Fruit fly (Drosophila melanogaster) whole organism, adult: Measurements from ENCODE around the gene IFT46.

Experiments
- CG11617 ChIP-seq: fragments of 200-800 bp; sonication (Bioruptor generic); optimal IDR thresholded peaks from 2 replicates; lab custom pipeline; 2017; ENCODE audit warnings: mild to moderate bottlenecking, missing biosample characterization, missing genetic modification reagents, missing genetic modification characterization
- CG12768 ChIP-seq: fragments of 200-800 bp; sonication (Bioruptor generic); optimal IDR thresholded peaks from 2 replicates; lab custom pipeline; 2017; ENCODE audit warnings: missing biosample characterization, missing genetic modification characterization, mild to moderate bottlenecking, moderate library complexity, missing genetic modification reagents
- CG14711 ChIP-seq: fragments of 200-800 bp; sonication (Bioruptor generic); optimal IDR thresholded peaks from 2 replicates; lab custom pipeline; 2018; ENCODE audit warnings: missing biosample characterization, mild to moderate bottlenecking, missing genetic modification characterization, moderate library complexity
- CG1620 ChIP-seq: fragments of 200-800 bp; sonication (Bioruptor generic); optimal IDR thresholded peaks from 2 replicates; lab custom pipeline; 2016; ENCODE audit warnings: missing biosample characterization, missing genetic modification characterization
- CG33017 ChIP-seq: fragments of 200-800 bp; sonication (Bioruptor generic); optimal IDR thresholded peaks from 2 replicates; lab custom pipeline; 2018; ENCODE audit warnings: missing biosample characterization, mild to moderate bottlenecking, missing genetic modification characterization, moderate library complexity
- CG5204 ChIP-seq: fragments of 200-800 bp; sonication (Bioruptor generic); optimal IDR thresholded peaks from 2 replicates; lab custom pipeline; 2016; ENCODE audit warnings: missing biosample characterization, missing genetic modification characterization
- CG7045 ChIP-seq: fragments of 200-800 bp; sonication (Bioruptor generic); optimal IDR thresholded peaks from 2 replicates; lab custom pipeline; 2017; ENCODE audit warnings: missing biosample characterization, mild to moderate bottlenecking, missing genetic modification characterization
- CG7101 ChIP-seq: fragments of 200-800 bp; sonication (Bioruptor generic); optimal IDR thresholded peaks from 2 replicates; lab custom pipeline; 2018; ENCODE audit warnings: missing biosample characterization, mild to moderate bottlenecking, missing genetic modification characterization, moderate library complexity
- Clk ChIP-seq: fragments of 200-800 bp; sonication (Bioruptor generic); optimal IDR thresholded peaks from 2 replicates; lab custom pipeline; 2017; ENCODE audit warnings: missing biosample characterization, missing genetic modification characterization
- Crg-1 ChIP-seq: fragments of 200-800 bp; sonication (Bioruptor generic); optimal IDR thresholded peaks from 2 replicates; lab custom pipeline; 2016; ENCODE audit warnings: missing biosample characterization, missing genetic modification characterization
- Hr96 ChIP-seq: fragments of 200-800 bp; sonication (Bioruptor generic); optimal IDR thresholded peaks from 2 replicates; lab custom pipeline; 2016; ENCODE audit warnings: missing biosample characterization, missing genetic modification characterization
- Mnt ChIP-seq: fragments of 200-800 bp; sonication (Bioruptor generic); optimal IDR thresholded peaks from 2 replicates; lab custom pipeline; 2016; ENCODE audit warnings: missing biosample characterization, mild to moderate bottlenecking, missing genetic modification characterization
- bab1 ChIP-seq: fragments of 200-800 bp; sonication (Bioruptor generic); optimal IDR thresholded peaks from 3 replicates; lab custom pipeline; 2019; ENCODE audit warnings: missing biosample characterization, mild to moderate bottlenecking, missing genetic modification characterization, moderate library complexity
- cic ChIP-seq: fragments of 200-800 bp; sonication (Bioruptor generic); optimal IDR thresholded peaks from 2 replicates; lab custom pipeline; 2017; ENCODE audit warnings: missing biosample characterization, mild to moderate bottlenecking, missing genetic modification characterization, moderate library complexity
- cnc ChIP-seq, 2 experiments: fragments of >200 bp; optimal IDR thresholded peaks; 2 replicates each; lab custom pipeline; 2017
- kay ChIP-seq: fragments of 200-800 bp; sonication (Bioruptor generic); peaks from one replicate; lab custom pipeline; 2016; ENCODE audit warnings: missing biosample characterization, missing genetic modification characterization, borderline replicate concordance
- ovo ChIP-seq: fragments of 200-800 bp; sonication (Bioruptor generic); optimal IDR thresholded peaks from 2 replicates; lab custom pipeline; 2016; ENCODE audit warnings: missing biosample characterization, missing genetic modification characterization
- pad ChIP-seq: fragments of 200-800 bp; sonication (Bioruptor generic); optimal IDR thresholded peaks from 3 replicates; lab custom pipeline; 2017; ENCODE audit warnings: missing biosample characterization, missing genetic modification characterization, mild to moderate bottlenecking, moderate library complexity, missing genetic modification reagents
- tj ChIP-seq: fragments of 200-800 bp; sonication (Bioruptor generic); optimal IDR thresholded peaks from 3 replicates; lab custom pipeline; 2017; ENCODE audit warnings: missing biosample characterization, mild to moderate bottlenecking, missing genetic modification characterization, moderate library complexity
- toe ChIP-seq: fragments of 200-800 bp; sonication (Bioruptor generic); optimal IDR thresholded peaks from 2 replicates; lab custom pipeline; 2016; ENCODE audit warnings: missing biosample characterization, missing genetic modification characterization

IFT46 gene

DNA sequence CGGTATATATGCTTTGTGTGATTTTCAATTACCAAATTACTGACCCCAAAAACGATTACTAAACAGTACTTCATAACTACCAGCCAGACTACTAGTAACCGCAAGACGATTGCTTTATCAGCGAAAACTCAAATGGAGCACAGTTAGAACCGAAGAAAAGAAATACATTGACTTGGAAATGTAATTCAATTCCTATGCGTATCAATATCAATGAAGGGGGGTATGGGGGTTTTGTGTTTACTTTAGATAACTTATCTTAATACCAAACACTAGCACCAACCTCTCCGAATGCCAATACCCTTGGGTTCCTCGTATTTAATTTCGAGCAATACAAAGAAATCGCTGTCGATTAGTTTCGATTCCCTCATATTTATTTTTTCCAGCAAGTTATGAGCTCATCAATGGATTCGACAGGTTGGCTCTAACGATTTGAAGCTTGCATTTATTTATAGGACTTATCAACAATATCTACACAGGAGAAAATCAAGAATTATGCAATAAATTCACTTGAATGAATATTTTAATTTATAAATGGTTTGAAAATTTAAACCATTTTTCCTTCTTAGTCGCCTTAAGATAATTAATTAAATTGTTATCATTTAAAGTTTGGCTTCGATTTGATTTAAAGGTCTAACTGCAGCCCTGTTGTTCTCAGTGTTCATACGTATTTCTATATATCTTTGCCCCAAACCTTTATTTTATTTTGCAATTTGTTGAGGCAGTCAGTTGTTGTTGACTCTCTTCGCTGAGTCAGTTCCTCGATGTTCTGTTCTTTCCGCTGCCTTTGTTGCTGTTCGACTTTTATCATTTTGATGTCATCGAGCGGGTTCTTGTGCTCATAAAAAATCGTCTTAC is 5.7 kb upstream of the IFT46 start:
- peak; percentile 94 for TF ChIP-seq cic
- peak; percentile 77 for TF ChIP-seq CG7045 (GFP tag; lab: Kevin White, UChicago)
- TF ChIP-seq CG33017 (tag; lab: Kevin White, UChicago) = peak; percentile 86
- peak; percentile 42 for TF ChIP-seq CG1620
- TF ChIP-seq CG5204 = peak; percentile 67
- TF ChIP-seq Clk (GFP tag; lab: Kevin White, UChicago) = peak; percentile 64
- peak; percentile 80 for TF ChIP-seq tj (GFP tag; lab: Kevin White, UChicago)
- TF ChIP-seq toe (GFP tag; lab: Kevin White, UChicago) = peak; percentile 71
- peak; percentile 88 for TF ChIP-seq CG14711
- TF ChIP-seq kay (GFP tag; lab: Kevin White, UChicago) = no peak
- TF ChIP-seq pad = peak; percentile 70
- TF ChIP-seq cnc (optimal IDR thresholded peaks at IDR 0.05; lab: Kevin White, UChicago) = no peak
- peak; percentile 70 for TF ChIP-seq Crg-1 (GFP tag; lab: Kevin White, UChicago)
- peak; percentile 90 for TF ChIP-seq CG7101 (tag; lab: Kevin White, UChicago)
- peak; percentile 90 for TF ChIP-seq bab1 (GFP tag; lab: Kevin White, UChicago)
- TF ChIP-seq ovo = peak; percentile 35
- TF ChIP-seq Hr96 (GFP tag; lab: Kevin White, UChicago) = peak; percentile 81
- TF ChIP-seq CG11617 (GFP tag; lab: Kevin White, UChicago) = peak; percentile 93
- peak; percentile 74 for TF ChIP-seq CG12768 (GFP tag; lab: Kevin White, UChicago)
- TF ChIP-seq Mnt = peak; percentile 53

DNA sequence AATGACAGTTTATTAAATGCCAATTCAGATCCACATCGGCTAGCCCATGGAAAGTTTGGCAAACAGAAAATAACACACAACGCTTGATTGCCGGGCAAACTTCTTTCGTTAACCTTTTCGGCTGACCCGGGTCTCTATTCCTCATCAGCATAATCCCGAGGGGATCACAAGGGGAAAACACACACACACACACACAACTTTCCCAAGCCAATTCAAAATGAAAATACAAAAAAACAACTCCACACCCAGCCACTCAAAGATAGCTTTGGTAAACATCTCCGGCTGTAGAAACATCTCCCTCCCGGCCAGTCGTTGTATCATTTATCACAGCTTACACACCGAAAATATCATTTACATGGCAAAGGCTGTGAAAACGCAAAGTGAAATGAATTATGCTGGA is 4.2 kb upstream of the IFT46 start:
- no peak for TF ChIP-seq bab1 (GFP tag; lab: Kevin White, UChicago)
- peak; percentile 5 for TF ChIP-seq tj (GFP tag; lab: Kevin White, UChicago)
- no peak for TF ChIP-seq CG12768 (GFP tag; lab: Kevin White, UChicago)
- no peak for TF ChIP-seq CG7101 (tag; lab: Kevin White, UChicago)
- no peak for TF ChIP-seq CG7045 (GFP tag; lab: Kevin White, UChicago)

DNA sequence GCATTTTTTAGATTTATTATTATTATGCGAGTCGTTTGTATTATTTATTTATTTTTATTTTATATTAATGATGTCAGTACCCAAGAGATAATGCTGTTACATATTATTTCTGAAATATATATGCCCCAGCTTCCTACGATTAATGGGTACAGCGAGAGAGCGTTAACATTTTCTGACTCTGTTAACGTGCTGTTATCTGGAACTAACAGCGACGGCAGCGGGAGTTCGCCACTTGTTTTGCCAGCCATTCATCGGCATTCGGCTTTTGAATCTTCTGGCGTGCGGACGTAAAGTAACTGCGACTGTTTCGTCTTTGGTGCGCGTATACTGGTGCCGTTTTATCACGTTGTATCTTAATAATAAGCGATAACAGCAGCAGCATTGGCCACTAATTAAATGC is 1.1 kb upstream of the IFT46 start, which contains the start of gene MESR3:
MESR3 (plus strand) TSS at position 254 of the 400 bp plus-strand sequence.
- peak; percentile 25 for TF ChIP-seq Mnt
- peak; percentile 62 for TF ChIP-seq CG12768 (GFP tag; lab: Kevin White, UChicago)
- peak; percentile 38 for TF ChIP-seq cic
- no peak for TF ChIP-seq Clk (GFP tag; lab: Kevin White, UChicago)
- TF ChIP-seq CG7101 (tag; lab: Kevin White, UChicago) = peak; percentile 56
- TF ChIP-seq bab1 (GFP tag; lab: Kevin White, UChicago) = peak; percentile 71
- TF ChIP-seq cnc (optimal IDR thresholded peaks at IDR 0.05; lab: Kevin White, UChicago) = no peak
- TF ChIP-seq ovo = no peak
- peak; percentile 35 for TF ChIP-seq pad
- no peak for TF ChIP-seq Crg-1 (GFP tag; lab: Kevin White, UChicago)
- peak; percentile 29 for TF ChIP-seq tj (GFP tag; lab: Kevin White, UChicago)
- no peak for TF ChIP-seq CG5204
- no peak for TF ChIP-seq kay (GFP tag; lab: Kevin White, UChicago)
- no peak for TF ChIP-seq toe (GFP tag; lab: Kevin White, UChicago)
- peak; percentile 67 for TF ChIP-seq CG14711
- TF ChIP-seq CG7045 (GFP tag; lab: Kevin White, UChicago) = peak; percentile 56
- no peak for TF ChIP-seq CG1620
- TF ChIP-seq CG11617 (GFP tag; lab: Kevin White, UChicago) = peak; percentile 53
- no peak for TF ChIP-seq Hr96 (GFP tag; lab: Kevin White, UChicago)
- peak; percentile 56 for TF ChIP-seq CG33017 (tag; lab: Kevin White, UChicago)

DNA sequence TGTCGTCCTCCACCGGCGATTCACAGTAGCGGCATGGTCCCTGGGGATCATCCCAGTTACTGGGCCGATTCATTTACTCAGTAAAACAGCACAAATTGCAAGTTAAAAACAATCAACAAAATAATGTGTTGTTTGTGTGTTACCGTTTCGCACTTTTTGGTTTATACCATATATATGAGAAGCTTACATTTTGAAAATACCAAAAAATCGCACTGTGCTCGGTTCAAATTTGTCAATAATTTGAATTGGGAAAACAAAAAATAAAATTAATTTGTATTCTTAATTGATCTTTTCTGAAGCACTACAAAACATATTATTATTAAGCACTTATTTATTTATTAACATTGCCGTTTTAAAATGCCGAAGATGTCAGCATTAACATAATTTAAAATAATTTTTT is 3.8 kb downstream of the IFT46 start, which contains the start of gene Atac2:
Atac2 (minus strand) TSS at position 144 of the 400 bp plus-strand sequence.
- TF ChIP-seq tj (GFP tag; lab: Kevin White, UChicago) (no peak), cic (no peak), CG12768 (GFP tag; lab: Kevin White, UChicago) (no peak), toe (GFP tag; lab: Kevin White, UChicago) (no peak), Mnt (no peak), CG14711 (no peak), bab1 (GFP tag; lab: Kevin White, UChicago) (no peak), pad (no peak)

DNA sequence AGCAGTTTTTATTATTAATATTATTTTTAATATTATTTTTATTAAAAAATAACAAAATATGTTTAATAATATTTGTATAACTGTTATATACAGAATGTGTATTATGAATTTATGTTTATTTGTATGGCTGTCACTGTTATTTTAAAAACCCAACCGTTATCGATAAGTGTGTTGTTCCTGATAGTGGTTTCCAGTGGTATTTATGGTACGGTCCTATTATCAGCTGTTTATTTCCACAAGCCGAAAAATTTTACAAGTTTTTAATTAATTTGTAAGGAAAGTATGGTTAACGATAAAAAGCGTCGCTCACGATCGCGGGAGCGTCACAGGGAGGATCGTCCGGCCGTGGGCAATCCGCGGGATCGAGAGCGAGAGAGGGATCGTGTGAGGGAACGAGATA is 9.3 kb downstream of the IFT46 start, which contains the start of gene CG10333:
CG10333 (plus strand) TSS at position 191 of the 400 bp plus-strand sequence.
- TF ChIP-seq Mnt = no peak
- peak; percentile 11 for TF ChIP-seq bab1 (GFP tag; lab: Kevin White, UChicago)

DNA sequence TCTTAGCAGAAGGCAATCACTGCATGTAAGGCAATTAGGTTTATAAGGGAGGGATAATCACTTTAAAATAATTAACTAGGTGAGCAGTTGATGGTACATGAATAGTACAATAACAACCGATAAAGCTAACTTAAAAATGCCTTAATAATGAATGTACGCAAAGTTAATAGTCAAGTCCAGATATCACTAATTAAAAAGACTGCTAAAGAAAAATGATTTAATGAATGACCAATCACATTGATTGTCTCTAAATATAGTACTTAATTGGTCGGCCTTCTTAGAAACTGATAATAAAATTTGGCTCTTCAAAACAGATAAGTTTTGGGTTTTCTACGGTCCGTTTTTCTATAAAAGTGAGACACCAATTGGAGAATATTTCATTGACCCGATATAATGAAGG is 10.4 kb downstream of the IFT46 start, which contains the start of gene CG31789:
CG31789 (plus strand) TSS at position 380 of the 400 bp plus-strand sequence.
- TF ChIP-seq pad (no peak), kay (GFP tag; lab: Kevin White, UChicago) (no peak), cnc (optimal IDR thresholded peaks at IDR 0.05; lab: Kevin White, UChicago) (no peak), Crg-1 (GFP tag; lab: Kevin White, UChicago) (no peak), CG1620 (no peak), CG7045 (GFP tag; lab: Kevin White, UChicago) (no peak), CG5204 (no peak), Mnt (no peak), CG11617 (GFP tag; lab: Kevin White, UChicago) (no peak), cic (no peak), CG12768 (GFP tag; lab: Kevin White, UChicago) (no peak)
